Worm (Caenorhabditis elegans): ENCODE measurements around the gene deg-1.

- TF ChIP-seq unc-62 (GFP tag; optimal IDR thresholded peaks at IDR 0.05): no peak
- TF ChIP-seq snpc-4 (tag; optimal IDR thresholded peaks at IDR 0.05): no peak
- peak; percentile 74 for TF ChIP-seq blmp-1 (tag; optimal IDR thresholded peaks at IDR 0.05; ENCODE audit: insufficient read depth)
- no peak for TF ChIP-seq nhr-12 (tag; optimal IDR thresholded peaks at IDR 0.05)
- TF ChIP-seq nhr-6 (tag; optimal IDR thresholded peaks at IDR 0.05): no peak
- TF ChIP-seq nhr-237 (tag; optimal IDR thresholded peaks at IDR 0.05): no peak
- no peak for TF ChIP-seq egl-27 (tag; optimal IDR thresholded peaks at IDR 0.05)
- no peak for TF ChIP-seq ceh-82 (tag; optimal IDR thresholded peaks at IDR 0.05)
- TF ChIP-seq zag-1 (tag; optimal IDR thresholded peaks at IDR 0.05): no peak
- TF ChIP-seq nhr-11 (tag; optimal IDR thresholded peaks at IDR 0.05): no peak
- no peak for TF ChIP-seq ceh-16 (tag; optimal IDR thresholded peaks at IDR 0.05)
- TF ChIP-seq lin-11 (tag; optimal IDR thresholded peaks at IDR 0.05): no peak
Observed at ce11 chrX:7778786-7779185, 25.9 kb downstream of the deg-1 start.

Data from whole organism, L2 larva.